Fruit fly (Drosophila melanogaster): ENCODE results near the gene Uch-L5.

Gene Uch-L5

dm6 chr3L:9489133-9489532, 12.4 kb upstream of the Uch-L5 start, which contains the start of gene CG32036:
CG32036 (minus strand) TSS chr3L:9489233.
- TF ChIP-seq pdm3 (GFP tag; optimal IDR thresholded peaks at IDR 0.05) (no peak), CG6792 (GFP tag; optimal IDR thresholded peaks at IDR 0.05) (no peak), eg (GFP tag; IDR thresholded peaks at IDR 0.05) (0 out of 3 replicates have a peak, but pooled peaks have one; percentile 36), Sox15 (GFP tag; optimal IDR thresholded peaks at IDR 0.05) (no peak)

dm6 chr3L:9487586-9487985, 10.8 kb upstream of the Uch-L5 start, which contains the start of gene pall:
pall (minus strand) TSS chr3L:9487790.
- TF ChIP-seq CG3032 (tag; optimal IDR thresholded peaks at IDR 0.05) (no peak), CG15336 (GFP tag; IDR thresholded peaks at IDR 0.05) (0 out of 2 replicates have a peak, but pooled peaks have one; percentile 27)

- TF ChIP-seq CG1621 (tag; optimal IDR thresholded peaks at IDR 0.05) (no peak), Eip93F (GFP tag; optimal IDR thresholded peaks at IDR 0.05) (no peak), eg (GFP tag; IDR thresholded peaks at IDR 0.05) (no peak)
Observed at dm6 chr3L:9471151-9471903, 5.4 kb downstream of the Uch-L5 start.

- no peak for TF ChIP-seq Eip75B (GFP tag; optimal IDR thresholded peaks at IDR 0.05)
- peak; percentile 19 for TF ChIP-seq Eip78C (GFP tag)
Observed at dm6 chr3L:9469079-9469478, 7.7 kb downstream of the Uch-L5 start.

dm6 chr3L:9468261-9468890, 8.4 kb downstream of the Uch-L5 start:
- TF ChIP-seq topi (GFP tag; optimal IDR thresholded peaks at IDR 0.05), result peak; percentile 23
- TF ChIP-seq Eip75B (GFP tag; optimal IDR thresholded peaks at IDR 0.05), result no peak
- TF ChIP-seq Hr38 (GFP tag; optimal IDR thresholded peaks at IDR 0.05), result no peak
- no peak for TF ChIP-seq CG11762 (GFP tag; optimal IDR thresholded peaks at IDR 0.05; ENCODE audit: insufficient read depth)
- peak; percentile 59 for TF ChIP-seq Hr4 (GFP tag; optimal IDR thresholded peaks at IDR 0.05)
- no peak for TF ChIP-seq fd59A (GFP tag; optimal IDR thresholded peaks at IDR 0.05)
- TF ChIP-seq svp (GFP tag), result peak; percentile 67
- peak; percentile 28 for TF ChIP-seq pdm3 (GFP tag; optimal IDR thresholded peaks at IDR 0.05)
- TF ChIP-seq Hr39 (GFP tag; optimal IDR thresholded peaks at IDR 0.05), result peak; percentile 19
- TF ChIP-seq Met (GFP tag; optimal IDR thresholded peaks at IDR 0.05), result peak; percentile 17
- TF ChIP-seq CG31627 (GFP tag; optimal IDR thresholded peaks at IDR 0.05), result peak; percentile 29
- TF ChIP-seq CG32006 (GFP tag; optimal IDR thresholded peaks at IDR 0.05), result peak; percentile 62
- TF ChIP-seq CG4318 (GFP tag; optimal IDR thresholded peaks at IDR 0.05), result peak; percentile 9
- TF ChIP-seq acj6 (GFP tag; optimal IDR thresholded peaks at IDR 0.05), result no peak
- TF ChIP-seq salr (GFP tag; optimal IDR thresholded peaks at IDR 0.05), result peak in 1 of 2 experiments; percentile 45
- peak; percentile 66 for TF ChIP-seq Eip78C (GFP tag)
- peak; percentile 20 for TF ChIP-seq Sox14 (GFP tag; optimal IDR thresholded peaks at IDR 0.05)
- TF ChIP-seq cyc (GFP tag; optimal IDR thresholded peaks at IDR 0.05), result peak; percentile 3
- peak; percentile 8 for TF ChIP-seq net (GFP tag; optimal IDR thresholded peaks at IDR 0.05)
- TF ChIP-seq CG6808 (GFP tag; optimal IDR thresholded peaks at IDR 0.05), result no peak
- TF ChIP-seq CG8119 (GFP tag; IDR thresholded peaks at IDR 0.05), result no peak
- TF ChIP-seq Smox (GFP tag; optimal IDR thresholded peaks at IDR 0.05), result peak; percentile 32
- peak; percentile 46 for TF ChIP-seq OdsH (GFP tag; optimal IDR thresholded peaks at IDR 0.05)

dm6 chr3L:9467763-9468206, 9.0 kb downstream of the Uch-L5 start:
- TF ChIP-seq CG6163 (GFP tag; IDR thresholded peaks at IDR 0.05) (peak; percentile 80; the same call in 2 of the 3 replicates), CG11294 (GFP tag; IDR thresholded peaks at IDR 0.05) (no peak; the same call in 1 of the 2 replicates), CG11902 (GFP tag; optimal IDR thresholded peaks at IDR 0.05) (no peak), CG6792 (GFP tag; optimal IDR thresholded peaks at IDR 0.05) (no peak), vri (GFP tag; optimal IDR thresholded peaks at IDR 0.05) (no peak), fkh (GFP tag; optimal IDR thresholded peaks at IDR 0.05) (peak; percentile 77), CG4318 (GFP tag; optimal IDR thresholded peaks at IDR 0.05) (no peak), fd85E (GFP tag; optimal IDR thresholded peaks at IDR 0.05) (peak; percentile 21), CG8119 (GFP tag; IDR thresholded peaks at IDR 0.05) (peak; percentile 66), Eip78C (GFP tag) (peak; percentile 40), OdsH (GFP tag; optimal IDR thresholded peaks at IDR 0.05) (no peak), eg (GFP tag; IDR thresholded peaks at IDR 0.05) (peak; percentile 83), cyc (GFP tag; optimal IDR thresholded peaks at IDR 0.05) (no peak), pdm3 (GFP tag; optimal IDR thresholded peaks at IDR 0.05) (no peak), spab (GFP tag; optimal IDR thresholded peaks at IDR 0.05) (peak; percentile 2), CG1621 (tag; optimal IDR thresholded peaks at IDR 0.05) (peak; percentile 23), CG31627 (GFP tag; optimal IDR thresholded peaks at IDR 0.05) (no peak), net (GFP tag; optimal IDR thresholded peaks at IDR 0.05) (peak; percentile 44), CG8319 (GFP tag; optimal IDR thresholded peaks at IDR 0.05) (no peak), Eip93F (GFP tag; optimal IDR thresholded peaks at IDR 0.05) (no peak), Sox14 (GFP tag; optimal IDR thresholded peaks at IDR 0.05) (no peak), svp (GFP tag) (no peak)

Data from whole organism, prepupa.